Fruit fly (Drosophila melanogaster) whole organism, embryonic: Measurements from ENCODE around the gene Pgant2.

Experiments
- BEAF-32 ChIP-seq: fragments of 200-800 bp; sonication (Bioruptor generic); optimal IDR thresholded peaks from 3 replicates; lab custom pipeline; 2017; ENCODE audit warnings: missing biosample characterization, missing genetic modification characterization, mild to moderate bottlenecking, moderate library complexity, missing genetic modification reagents
- Bgb ChIP-seq: fragments of 200-800 bp; sonication (Bioruptor generic); IDR thresholded peaks from 2 replicates; pipeline ENCODE4 v1.3.6; 2022; ENCODE audit warnings: missing biosample characterization, missing genetic modification characterization; ENCODE audit not compliant: partially characterized antibody
- CG10267 ChIP-seq: fragments of 200-800 bp; sonication (Bioruptor generic); optimal IDR thresholded peaks from 2 replicates; lab custom pipeline; 2018; ENCODE audit warnings: missing biosample characterization, mild to moderate bottlenecking, missing genetic modification characterization, moderate library complexity
- CG11398 ChIP-seq: fragments of 200-800 bp; sonication (Bioruptor generic); optimal IDR thresholded peaks from 2 replicates; lab custom pipeline; 2016; ENCODE audit warnings: missing biosample characterization, missing genetic modification characterization
- CG12155 ChIP-seq: fragments of 200-800 bp; sonication (Bioruptor generic); optimal IDR thresholded peaks from 3 replicates; lab custom pipeline; 2016; ENCODE audit warnings: missing biosample characterization, missing genetic modification characterization
- CG12659 ChIP-seq: fragments of 200-800 bp; sonication (Bioruptor generic); optimal IDR thresholded peaks from 3 replicates; lab custom pipeline; 2017; ENCODE audit warnings: mild to moderate bottlenecking, missing biosample characterization, missing genetic modification reagents, missing genetic modification characterization
- CG13894 ChIP-seq: fragments of 200-800 bp; sonication (Bioruptor generic); optimal IDR thresholded peaks from 3 replicates; lab custom pipeline; 2018; ENCODE audit warnings: missing biosample characterization, mild to moderate bottlenecking, missing genetic modification characterization, moderate library complexity
- CG14710 ChIP-seq: fragments of 200-800 bp; sonication (Bioruptor generic); optimal IDR thresholded peaks from 3 replicates; lab custom pipeline; 2019; ENCODE audit warnings: missing biosample characterization, mild to moderate bottlenecking, missing genetic modification characterization, moderate library complexity
- CG18262 ChIP-seq: fragments of 200-800 bp; optimal IDR thresholded peaks from 3 replicates; lab custom pipeline; 2019; ENCODE audit warnings: missing biosample characterization, mild to moderate bottlenecking, missing genetic modification characterization, moderate library complexity
- CG34422 ChIP-seq: fragments of 200-800 bp; sonication (Bioruptor generic); IDR thresholded peaks from 3 replicates; pipeline ENCODE4 v1.3.6; 2022; ENCODE audit warnings: missing biosample characterization, missing genetic modification characterization
- CG3995 ChIP-seq: fragments of 200-800 bp; sonication (Bioruptor generic); optimal IDR thresholded peaks from 3 replicates; lab custom pipeline; 2016; ENCODE audit warnings: missing biosample characterization, missing genetic modification characterization
- CG4404 ChIP-seq: fragments of 200-800 bp; sonication (Bioruptor generic); IDR thresholded peaks from 2 replicates; pipeline ENCODE4 v1.3.6; 2022; ENCODE audit warnings: missing biosample characterization, missing genetic modification characterization
- CG4617 ChIP-seq: fragments of 200-800 bp; sonication (Bioruptor generic); optimal IDR thresholded peaks from 3 replicates; lab custom pipeline; 2016; ENCODE audit warnings: missing biosample characterization, missing genetic modification characterization, borderline replicate concordance
- CHES-1-like ChIP-seq: fragments of 200-800 bp; sonication (Bioruptor generic); optimal IDR thresholded peaks from 2 replicates; lab custom pipeline; 2016; ENCODE audit warnings: missing biosample characterization, missing genetic modification characterization
- CoRest ChIP-seq: fragments of 200-800 bp; sonication (Bioruptor generic); optimal IDR thresholded peaks from 3 replicates; lab custom pipeline; 2018; ENCODE audit warnings: missing biosample characterization, mild to moderate bottlenecking, missing genetic modification characterization, moderate library complexity
- D19A ChIP-seq: fragments of 200-800 bp; optimal IDR thresholded peaks from 3 replicates; lab custom pipeline; 2019; ENCODE audit warnings: missing biosample characterization, mild to moderate bottlenecking, missing genetic modification characterization, moderate library complexity
- Deaf1 ChIP-seq: fragments of 200-800 bp; optimal IDR thresholded peaks from 3 replicates; lab custom pipeline; 2019; ENCODE audit warnings: missing biosample characterization, mild to moderate bottlenecking, missing genetic modification characterization, moderate library complexity
- Dip3 ChIP-seq: fragments of 200-800 bp; sonication (Bioruptor generic); optimal IDR thresholded peaks from 3 replicates; lab custom pipeline; 2016; ENCODE audit warnings: missing biosample characterization, missing genetic modification characterization
- Dp ChIP-seq: fragments of 200-800 bp; sonication (Bioruptor generic); optimal IDR thresholded peaks from 2 replicates; lab custom pipeline; 2018; ENCODE audit warnings: missing biosample characterization, mild to moderate bottlenecking, missing genetic modification characterization, moderate library complexity
- E2f2 ChIP-seq: fragments of 200-800 bp; sonication (Bioruptor generic); IDR thresholded peaks from 2 replicates; pipeline ENCODE4 v1.3.6; 2022; ENCODE audit warnings: missing biosample characterization, missing genetic modification characterization
- Ets97D ChIP-seq: fragments of 200-800 bp; sonication (Bioruptor generic); optimal IDR thresholded peaks from 3 replicates; lab custom pipeline; 2016; ENCODE audit warnings: missing biosample characterization, missing genetic modification characterization
- Hand ChIP-seq: fragments of 200-800 bp; sonication (Bioruptor generic); optimal IDR thresholded peaks from 2 replicates; lab custom pipeline; 2017; ENCODE audit warnings: mild to moderate bottlenecking, missing biosample characterization, missing genetic modification reagents, missing genetic modification characterization
- Lhr ChIP-seq: fragments of 200-800 bp; sonication (Bioruptor generic); optimal IDR thresholded peaks from 3 replicates; lab custom pipeline; 2017; ENCODE audit warnings: mild to moderate bottlenecking, missing biosample characterization, missing genetic modification reagents, missing genetic modification characterization
- Lpt ChIP-seq: fragments of >200 bp; optimal IDR thresholded peaks from 2 replicates; lab custom pipeline; 2018; ENCODE audit warnings: missing biosample characterization, missing genetic modification characterization
- MESR4 ChIP-seq: fragments of 200-800 bp; sonication (Bioruptor generic); optimal IDR thresholded peaks from 2 replicates; lab custom pipeline; 2018; ENCODE audit warnings: missing biosample characterization, mild to moderate bottlenecking, missing genetic modification characterization, moderate library complexity
- Med ChIP-seq: fragments of 200-800 bp; sonication (Bioruptor generic); peaks from one replicate; lab custom pipeline; 2016; ENCODE audit warnings: missing biosample characterization, missing genetic modification characterization, mild to moderate bottlenecking, inconsistent platforms, moderate library complexity
- Meics ChIP-seq: fragments of 200-800 bp; sonication (Bioruptor generic); optimal IDR thresholded peaks from 2 replicates; lab custom pipeline; 2017; ENCODE audit warnings: missing biosample characterization, mild to moderate bottlenecking, missing genetic modification characterization
- NfI ChIP-seq: fragments of 200-800 bp; sonication (Bioruptor generic); optimal IDR thresholded peaks from 3 replicates; lab custom pipeline; 2018; ENCODE audit warnings: missing biosample characterization, mild to moderate bottlenecking, missing genetic modification characterization, moderate library complexity
- Pdp1 ChIP-seq, 2 experiments: fragments of 200-800 bp; sonication (Bioruptor generic); optimal IDR thresholded peaks; 3 replicates each; lab custom pipeline; 2016; ENCODE audit warnings: missing biosample characterization in 2 of 2, missing genetic modification characterization in 2 of 2, mild to moderate bottlenecking in 1 of 2, moderate library complexity in 1 of 2
- Scr ChIP-seq: fragments of 200-800 bp; sonication (Bioruptor generic); IDR thresholded peaks from 2 replicates; pipeline ENCODE4 v1.3.6; 2022; ENCODE audit warnings: missing biosample characterization, missing genetic modification characterization; ENCODE audit not compliant: partially characterized antibody
- chif ChIP-seq, 2 experiments: fragments of 200-800 bp; sonication (Bioruptor generic); optimal IDR thresholded peaks; 3 replicates each; lab custom pipeline; 2016; ENCODE audit warnings: missing biosample characterization in 2 of 2, missing genetic modification characterization in 2 of 2
- exex ChIP-seq: fragments of 200-800 bp; sonication (Bioruptor generic); optimal IDR thresholded peaks from 4 replicates; lab custom pipeline; 2018; ENCODE audit warnings: missing biosample characterization, mild to moderate bottlenecking, missing genetic modification characterization, moderate library complexity
- ftz-f1 ChIP-seq: fragments of 200-800 bp; sonication (Bioruptor generic); optimal IDR thresholded peaks from 2 replicates; lab custom pipeline; 2016; ENCODE audit warnings: missing biosample characterization, missing genetic modification characterization
- gsb-n ChIP-seq: fragments of 200-800 bp; sonication (Bioruptor generic); optimal IDR thresholded peaks from 3 replicates; lab custom pipeline; 2018; ENCODE audit warnings: missing biosample characterization, mild to moderate bottlenecking, missing genetic modification characterization
- ham ChIP-seq: fragments of 200-800 bp; sonication (Bioruptor generic); IDR thresholded peaks from 2 replicates; pipeline ENCODE4 v1.3.6; 2022; ENCODE audit warnings: missing biosample characterization, missing genetic modification characterization
- insv ChIP-seq, 2 experiments: fragments of 200-800 bp; sonication (Bioruptor generic); optimal IDR thresholded peaks; 3 replicates each; lab custom pipeline; 2016 to 2018; ENCODE audit warnings: missing biosample characterization in 2 of 2, missing genetic modification characterization in 2 of 2
- kah ChIP-seq: fragments of 200-800 bp; sonication (Bioruptor generic); optimal IDR thresholded peaks from 2 replicates; lab custom pipeline; 2018; ENCODE audit warnings: missing biosample characterization, mild to moderate bottlenecking, missing genetic modification characterization
- onecut ChIP-seq: fragments of 200-800 bp; sonication (Bioruptor generic); IDR thresholded peaks from 2 replicates; pipeline ENCODE4 v1.3.6; 2022; ENCODE audit warnings: missing biosample characterization, missing genetic modification characterization
- peb ChIP-seq: fragments of 200-800 bp; sonication (Bioruptor generic); IDR thresholded peaks from 2 replicates; pipeline ENCODE4 v1.3.6; 2022; ENCODE audit warnings: missing biosample characterization, missing genetic modification characterization
- phol ChIP-seq: fragments of 200-800 bp; sonication (Bioruptor generic); optimal IDR thresholded peaks from 3 replicates; lab custom pipeline; 2018; ENCODE audit warnings: missing biosample characterization, mild to moderate bottlenecking, missing genetic modification characterization, moderate library complexity
- pzg ChIP-seq: fragments of 200-800 bp; sonication (Bioruptor generic); optimal IDR thresholded peaks from 3 replicates; lab custom pipeline; 2018; ENCODE audit warnings: missing biosample characterization, mild to moderate bottlenecking, missing genetic modification characterization, moderate library complexity
- shn ChIP-seq: fragments of 200-800 bp; sonication (Bioruptor generic); optimal IDR thresholded peaks from 3 replicates; lab custom pipeline; 2016; ENCODE audit warnings: missing biosample characterization, missing genetic modification characterization
- stwl ChIP-seq: fragments of 200-800 bp; sonication (Bioruptor generic); optimal IDR thresholded peaks from 3 replicates; lab custom pipeline; 2018; ENCODE audit warnings: missing biosample characterization, mild to moderate bottlenecking, missing genetic modification characterization, moderate library complexity
- sug ChIP-seq: fragments of 200-800 bp; optimal IDR thresholded peaks from 2 replicates; lab custom pipeline; 2019; ENCODE audit warnings: missing biosample characterization, mild to moderate bottlenecking, missing genetic modification characterization, moderate library complexity
- wek ChIP-seq: fragments of 200-800 bp; sonication (Bioruptor generic); optimal IDR thresholded peaks from 3 replicates; lab custom pipeline; 2018; ENCODE audit warnings: missing biosample characterization, mild to moderate bottlenecking, missing genetic modification characterization, moderate library complexity
- zen2 ChIP-seq: fragments of 200-800 bp; sonication (Bioruptor generic); IDR thresholded peaks from 3 replicates; pipeline ENCODE4 v1.3.6; 2022; ENCODE audit warnings: missing biosample characterization, missing genetic modification characterization; ENCODE audit not compliant: partially characterized antibody

Pgant2 gene

DNA sequence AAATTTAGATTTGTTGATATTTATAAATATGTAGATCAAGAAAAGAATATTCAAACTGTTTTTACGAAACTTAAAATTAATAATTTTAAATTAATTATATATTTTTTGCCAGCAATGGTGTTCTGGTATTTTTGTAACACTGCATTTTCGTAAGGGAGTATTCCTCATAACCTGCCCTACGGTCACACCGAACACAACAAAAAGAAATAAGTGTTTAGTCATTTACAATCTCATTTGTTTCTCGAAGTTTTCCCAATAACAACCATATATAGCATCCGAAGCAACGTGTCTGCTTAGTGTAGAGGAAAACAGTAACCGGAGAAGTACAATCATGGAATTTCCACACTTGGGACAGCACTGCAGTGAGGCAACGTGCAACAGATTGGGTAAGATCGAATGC is 25.8 kb upstream of the Pgant2 start, which contains the start of gene CG12795 (continued):
- TF ChIP-seq CG4404 (GFP tag; lab: Robert Waterston, UW) (no peak), CG18262 (tag; lab: Kevin White, UChicago) (no peak), CG10267 (tag; lab: Kevin White, UChicago) (peak; percentile 61), Hand (GFP tag; lab: Kevin White, UChicago) (no peak), CG11398 (no peak), CG14710 (tag; lab: Kevin White, UChicago) (peak; percentile 32), D19A (tag; lab: Kevin White, UChicago) (no peak), Scr (GFP tag; lab: Robert Waterston, UW) (0 out of 2 replicates have a peak, but pooled peaks have one; percentile 9), pzg (peak; percentile 54), peb (GFP tag; lab: Robert Waterston, UW) (no peak), BEAF-32 (no peak), zen2 (no peak), CG34422 (GFP tag; lab: Robert Waterston, UW) (no peak), Bgb (GFP tag; lab: Robert Waterston, UW) (no peak), NfI (GFP tag; lab: Kevin White, UChicago) (no peak), insv (GFP tag; optimal IDR thresholded peaks at IDR 0.05; lab: Kevin White, UChicago) (no peak), CG13894 (tag; lab: Kevin White, UChicago) (no peak), Meics (GFP tag; lab: Kevin White, UChicago) (no peak), shn (no peak), phol (tag; lab: Kevin White, UChicago) (peak; percentile 16), MESR4 (GFP tag; lab: Kevin White, UChicago) (peak; percentile 83)

DNA sequence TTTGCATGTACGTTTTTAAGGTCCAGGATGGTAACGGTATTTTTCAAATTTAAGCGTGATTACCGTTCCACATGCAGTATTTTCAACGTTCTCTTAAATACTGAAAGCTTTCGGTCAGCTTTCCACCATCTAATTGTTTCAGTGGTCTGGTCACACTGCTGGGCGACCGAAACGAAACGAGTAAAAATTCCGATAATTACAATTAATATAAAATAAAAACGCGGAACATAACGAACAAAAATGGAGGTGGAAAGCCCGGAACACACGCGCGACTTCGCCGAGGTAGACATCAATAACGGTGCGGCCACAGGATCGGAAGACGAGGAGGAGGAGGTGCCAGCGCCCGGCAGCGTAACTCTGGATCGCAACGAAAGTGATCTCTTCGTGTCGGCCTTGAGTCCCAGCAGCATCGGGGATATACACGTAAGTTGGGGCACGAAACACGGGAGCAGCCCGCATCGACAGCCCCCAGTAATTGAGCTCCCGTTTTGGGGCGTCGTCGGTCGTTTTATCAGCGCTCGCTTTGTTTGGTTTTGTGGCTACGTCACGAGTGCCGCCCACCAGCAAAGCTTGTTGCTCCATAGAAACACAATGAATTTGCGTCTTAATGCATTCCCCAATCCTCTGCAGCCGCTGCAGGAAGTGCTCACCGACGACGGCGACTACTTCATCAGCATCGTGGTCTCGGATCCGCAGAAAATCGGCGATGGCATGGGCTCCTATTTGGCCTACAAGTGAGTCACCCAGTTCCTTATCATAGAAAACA is 23.2 kb upstream of the Pgant2 start, which contains the start of gene Snx1:
Gene Snx1 (plus strand): TSS at position 129 of the 766 bp plus-strand sequence.
- TF ChIP-seq Ets97D (GFP tag; lab: Kevin White, UChicago) (no peak), kah (GFP tag; lab: Kevin White, UChicago) (no peak), Med (GFP tag; lab: Kevin White, UChicago) (peak; percentile 71), Lpt (no peak), CHES-1-like (GFP tag; lab: Kevin White, UChicago) (no peak), Dip3 (GFP tag; lab: Kevin White, UChicago) (no peak), ham (GFP tag; lab: Robert Waterston, UW) (no peak), gsb-n (tag; lab: Kevin White, UChicago) (peak; percentile 67), Lhr (peak; percentile 20), ftz-f1 (peak; percentile 60), CoRest (tag; lab: Kevin White, UChicago) (peak; percentile 17), CG3995 (GFP tag; lab: Kevin White, UChicago) (peak; percentile 92), pzg (peak; percentile 71), CG34422 (GFP tag; lab: Robert Waterston, UW) (peak; percentile 47; the same call in 1 of the 3 replicates), exex (tag; lab: Kevin White, UChicago) (peak; percentile 53), sug (peak; percentile 97), wek (GFP tag; lab: Kevin White, UChicago) (no peak), onecut (GFP tag; lab: Robert Waterston, UW) (0 out of 2 replicates have a peak, but pooled peaks have one; percentile 4), Bgb (GFP tag; lab: Robert Waterston, UW) (peak; percentile 8; the same call in 1 of the 2 replicates), stwl (tag; lab: Kevin White, UChicago) (peak; percentile 79), CG12155 (peak; percentile 18), Pdp1 (GFP tag; optimal IDR thresholded peaks at IDR 0.05; lab: Kevin White, UChicago) (peak in 1 of 2 experiments; percentile 4), Deaf1 (peak; percentile 84), chif (GFP tag; optimal IDR thresholded peaks at IDR 0.05; lab: Kevin White, UChicago) (no peak), CG12659 (peak; percentile 49), E2f2 (GFP tag; lab: Robert Waterston, UW) (peak; percentile 35; the same call in 1 of the 2 replicates), Dp (GFP tag; lab: Kevin White, UChicago) (peak; percentile 60), CG4617 (GFP tag; lab: Kevin White, UChicago) (peak; percentile 35), BEAF-32 (peak; percentile 29)
